Fruit fly (Drosophila melanogaster): ENCODE results near the gene CG15754.

CG15754 gene

DNA sequence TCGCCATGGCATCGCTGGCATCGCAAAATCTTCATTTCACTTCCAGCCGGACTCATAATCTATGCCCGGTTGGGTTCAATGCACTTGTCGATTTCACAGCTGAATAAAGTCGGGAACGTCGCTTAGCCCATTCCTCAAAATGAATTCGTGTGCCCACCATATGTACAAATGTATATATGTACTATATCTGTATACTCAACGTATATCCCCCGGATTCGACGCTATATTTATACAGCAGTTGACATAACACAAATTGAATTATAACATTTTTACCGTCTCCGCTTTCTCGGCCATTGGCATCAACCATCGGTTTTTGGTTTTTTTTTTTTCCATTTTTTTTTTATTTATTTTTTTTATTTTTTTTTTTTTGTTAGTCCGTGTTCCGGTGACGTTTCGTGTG is 42.4 kb downstream of the CG15754 start (continued):
- TF ChIP-seq CG13287 (GFP tag; IDR thresholded peaks at IDR 0.05; ENCODE audit: partially characterized antibody) (no peak), CG3281 (GFP tag; optimal IDR thresholded peaks at IDR 0.05) (peak; percentile 22), crc (GFP tag; optimal IDR thresholded peaks at IDR 0.05) (no peak), Poxn (GFP tag; IDR thresholded peaks at IDR 0.05) (no peak), PHDP (tag; optimal IDR thresholded peaks at IDR 0.05) (peak; percentile 17), Rfx (GFP tag; IDR thresholded peaks at IDR 0.05) (no peak; the same call in 1 of the 2 replicates), Dip3 (GFP tag; optimal IDR thresholded peaks at IDR 0.05) (no peak), BEAF-32 (GFP tag; optimal IDR thresholded peaks at IDR 0.05) (no peak), Elba2 (GFP tag; optimal IDR thresholded peaks at IDR 0.05) (no peak), CG15601 (tag; optimal IDR thresholded peaks at IDR 0.05) (peak; percentile 37), Ravus (GFP tag; IDR thresholded peaks at IDR 0.05) (no peak), Xrp1 (GFP tag; IDR thresholded peaks at IDR 0.05) (no peak), ATbp (GFP tag; optimal IDR thresholded peaks at IDR 0.05) (peak; percentile 70), wek (GFP tag; optimal IDR thresholded peaks at IDR 0.05) (peak; percentile 30), hkb (optimal IDR thresholded peaks at IDR 0.05) (no peak), hkb (GFP tag; IDR thresholded peaks at IDR 0.05) (0 out of 2 replicates have a peak, but pooled peaks have one; percentile 28), CG2120 (GFP tag; optimal IDR thresholded peaks at IDR 0.05) (peak; percentile 10), jigr1 (GFP tag; IDR thresholded peaks at IDR 0.05) (no peak), so (GFP tag; IDR thresholded peaks at IDR 0.05) (no peak), gem (tag; optimal IDR thresholded peaks at IDR 0.05) (peak; percentile 18), ro (GFP tag; IDR thresholded peaks at IDR 0.05) (no peak), CG12769 (tag; optimal IDR thresholded peaks at IDR 0.05) (peak; percentile 48), Sox100B (GFP tag; optimal IDR thresholded peaks at IDR 0.05) (peak; percentile 10), TFAM (GFP tag; optimal IDR thresholded peaks at IDR 0.05) (no peak), NC2β (GFP tag; optimal IDR thresholded peaks at IDR 0.05) (no peak), CG6175 (GFP tag; IDR thresholded peaks at IDR 0.05) (no peak), CG11504 (tag; optimal IDR thresholded peaks at IDR 0.05) (no peak), CG6813 (GFP tag; optimal IDR thresholded peaks at IDR 0.05) (peak; percentile 58), CG4424 (GFP tag; optimal IDR thresholded peaks at IDR 0.05) (peak; percentile 0), ken (GFP tag; IDR thresholded peaks at IDR 0.05) (no peak), CG11398 (GFP tag; optimal IDR thresholded peaks at IDR 0.05) (no peak), ttk (GFP tag; IDR thresholded peaks at IDR 0.05) (no peak)

DNA sequence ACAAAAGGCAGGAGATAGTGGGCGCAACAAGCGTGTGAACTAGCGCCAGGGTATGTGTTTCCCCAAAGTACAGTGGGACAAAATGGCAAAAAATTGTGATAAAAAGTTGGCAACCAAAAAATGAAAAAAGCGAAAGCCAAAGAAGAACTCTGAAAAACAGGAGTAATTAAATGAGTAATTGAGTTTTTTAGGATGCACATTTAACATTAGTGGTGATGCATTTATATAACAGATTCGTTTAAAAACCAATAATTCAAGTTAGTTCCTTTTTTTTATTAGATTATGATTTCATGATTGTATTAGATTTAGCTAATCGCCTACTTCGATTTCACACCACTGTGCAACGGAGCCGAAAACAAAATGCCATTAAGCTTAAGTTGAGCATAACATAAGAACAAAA is 44.6 kb downstream of the CG15754 start:
- TF ChIP-seq CG12744 (GFP tag; optimal IDR thresholded peaks at IDR 0.05) (no peak), ato (GFP tag; IDR thresholded peaks at IDR 0.05; ENCODE audit: partially characterized antibody) (no peak), CG4282 (GFP tag; optimal IDR thresholded peaks at IDR 0.05) (no peak), Spps (tag; optimal IDR thresholded peaks at IDR 0.05) (peak; percentile 32), h (optimal IDR thresholded peaks at IDR 0.05) (no peak), gsb-n (tag; optimal IDR thresholded peaks at IDR 0.05) (peak; percentile 37), sens-2 (GFP tag; IDR thresholded peaks at IDR 0.05) (no peak), fd102C (GFP tag; optimal IDR thresholded peaks at IDR 0.05) (no peak), dm (GFP tag; optimal IDR thresholded peaks at IDR 0.05) (no peak), sisA (GFP tag; IDR thresholded peaks at IDR 0.05) (peak; percentile 24; the same call in 1 of the 2 replicates), CG15696 (tag; optimal IDR thresholded peaks at IDR 0.05) (no peak), CG12769 (tag; optimal IDR thresholded peaks at IDR 0.05) (no peak), unpg (GFP tag; optimal IDR thresholded peaks at IDR 0.05) (peak; percentile 65), CG8290 (GFP tag; optimal IDR thresholded peaks at IDR 0.05) (no peak), CG8290 (tag; optimal IDR thresholded peaks at IDR 0.05) (no peak), Dref (GFP tag; IDR thresholded peaks at IDR 0.05) (no peak), ranshi (GFP tag; IDR thresholded peaks at IDR 0.05) (peak; percentile 44; the same call in 1 of the 2 replicates), CG11723 (GFP tag; optimal IDR thresholded peaks at IDR 0.05) (peak; percentile 9), CG13424 (tag; optimal IDR thresholded peaks at IDR 0.05) (peak; percentile 55), CG12236 (GFP tag; optimal IDR thresholded peaks at IDR 0.05) (no peak), Bteb2 (GFP tag; optimal IDR thresholded peaks at IDR 0.05) (peak; percentile 42), en (GFP tag; optimal IDR thresholded peaks at IDR 0.05) (peak; percentile 28), oc (tag; optimal IDR thresholded peaks at IDR 0.05) (no peak)

Data from whole organism, embryonic.